Worm (Caenorhabditis elegans) whole organism, L3 larva: Measurements from ENCODE around the gene unc-8.
A peak's percentile ranks its signal among the peaks of the same experiment; 100 is the strongest.

ENCODE experiments used
- R02D3.7 ChIP-seq: fragments of 150-350 bp; optimal IDR thresholded peaks from 2 replicates; lab custom pipeline; 2014; ENCODE audit warnings: missing biosample characterization, missing genetic modification characterization
- ZK546.5 ChIP-seq: sonication (generic microtip); optimal IDR thresholded peaks from 2 replicates; lab custom pipeline; 2017; ENCODE audit warnings: missing biosample characterization, missing genetic modification characterization
- ceh-16 ChIP-seq: sonication (generic microtip); optimal IDR thresholded peaks from 2 replicates; lab custom pipeline; 2017; ENCODE audit warnings: missing biosample characterization, missing genetic modification characterization
- ceh-28 ChIP-seq: fragments of 150-350 bp; optimal IDR thresholded peaks from 2 replicates; lab custom pipeline; 2014; ENCODE audit warnings: missing biosample characterization, missing genetic modification reagents, missing genetic modification characterization
- ceh-82 ChIP-seq: fragments of 150-350 bp; optimal IDR thresholded peaks from 2 replicates; lab custom pipeline; 2014; ENCODE audit warnings: missing biosample characterization, missing genetic modification characterization
- ceh-9 ChIP-seq: sonication (generic microtip); optimal IDR thresholded peaks from 2 replicates; lab custom pipeline; 2018; ENCODE audit warnings: missing biosample characterization, missing genetic modification characterization
- daf-12 ChIP-seq: fragments of 150-350 bp; optimal IDR thresholded peaks from 2 replicates; lab custom pipeline; 2014; ENCODE audit warnings: missing biosample characterization, missing genetic modification reagents, missing genetic modification characterization
- egl-27 ChIP-seq: sonication (generic microtip); optimal IDR thresholded peaks from 4 replicates; lab custom pipeline; 2017; ENCODE audit warnings: missing biosample characterization, missing genetic modification reagents, missing genetic modification characterization
- egl-5 ChIP-seq: fragments of 150-350 bp; optimal IDR thresholded peaks from 2 replicates; lab custom pipeline; 2017; ENCODE audit warnings: missing biosample characterization, missing genetic modification reagents, missing genetic modification characterization, inconsistent platforms
- elt-1 ChIP-seq: fragments of 150-350 bp; optimal IDR thresholded peaks from 2 replicates; lab custom pipeline; 2014; ENCODE audit warnings: missing biosample characterization, missing genetic modification characterization
- elt-2 ChIP-seq: sonication (generic microtip); optimal IDR thresholded peaks from 2 replicates; lab custom pipeline; 2016; ENCODE audit warnings: missing genetic modification reagents, mild to moderate bottlenecking, missing genetic modification characterization, missing compliant biosample characterization
- elt-3 ChIP-seq, 3 experiments: fragments of 150-350 bp in 1 of 3; sonication (generic microtip) in 2 of 3; optimal IDR thresholded peaks; 2 replicates in 2 of 3; 4 replicates in 1 of 3; lab custom pipeline; 2014 to 2017; ENCODE audit warnings: missing biosample characterization in 3 of 3, missing genetic modification characterization in 3 of 3
- eor-1 ChIP-seq, 2 experiments: fragments of 150-350 bp; optimal IDR thresholded peaks; 2 replicates each; lab custom pipeline; 2014 to 2018; ENCODE audit warnings: missing biosample characterization in 2 of 2, missing genetic modification characterization in 2 of 2
- fkh-10 ChIP-seq: sonication (generic microtip); optimal IDR thresholded peaks from 2 replicates; lab custom pipeline; 2017; ENCODE audit warnings: missing biosample characterization, missing genetic modification reagents, missing genetic modification characterization
- fkh-2 ChIP-seq: fragments of 150-350 bp; optimal IDR thresholded peaks from 2 replicates; lab custom pipeline; 2014; ENCODE audit warnings: missing biosample characterization, missing genetic modification reagents, missing genetic modification characterization
- fos-1 ChIP-seq: fragments of 150-350 bp; optimal IDR thresholded peaks from 2 replicates; lab custom pipeline; 2014; ENCODE audit warnings: missing biosample characterization, missing genetic modification characterization
- hmg-11 ChIP-seq: sonication (generic microtip); optimal IDR thresholded peaks from 2 replicates; lab custom pipeline; 2016; ENCODE audit warnings: missing genetic modification characterization, missing compliant biosample characterization
- jun-1 ChIP-seq: fragments of 150-350 bp; optimal IDR thresholded peaks from 2 replicates; lab custom pipeline; 2014; ENCODE audit warnings: missing biosample characterization, missing genetic modification reagents, missing genetic modification characterization
- lin-15B ChIP-seq: fragments of 150-350 bp; optimal IDR thresholded peaks from 2 replicates; lab custom pipeline; 2014; ENCODE audit warnings: missing biosample characterization, missing genetic modification characterization
- lin-39 ChIP-seq: fragments of 150-350 bp; optimal IDR thresholded peaks from 2 replicates; lab custom pipeline; 2018; ENCODE audit warnings: missing biosample characterization, missing genetic modification reagents, missing genetic modification characterization
- lsy-12 ChIP-seq: sonication (generic microtip); optimal IDR thresholded peaks from 2 replicates; lab custom pipeline; 2016; ENCODE audit warnings: mild to moderate bottlenecking, missing genetic modification characterization, missing compliant biosample characterization
- mdl-1 ChIP-seq: fragments of 150-350 bp; optimal IDR thresholded peaks from 2 replicates; lab custom pipeline; 2014; ENCODE audit warnings: missing biosample characterization, missing genetic modification characterization
- mml-1 ChIP-seq: fragments of 150-350 bp; sonication (generic microtip); optimal IDR thresholded peaks from 3 replicates; lab custom pipeline; 2014; ENCODE audit warnings: missing biosample characterization, missing genetic modification characterization
- nfya-1 ChIP-seq: sonication (generic microtip); optimal IDR thresholded peaks from 2 replicates; lab custom pipeline; 2017; ENCODE audit warnings: missing genetic modification characterization, mild to moderate bottlenecking, missing compliant biosample characterization, antibody characterized with exemption, moderate library complexity; ENCODE audit not compliant: insufficient read depth
- nhr-11 ChIP-seq: fragments of 150-350 bp; optimal IDR thresholded peaks from 2 replicates; lab custom pipeline; 2014; ENCODE audit warnings: missing biosample characterization, missing genetic modification characterization
- nhr-12 ChIP-seq: fragments of 150-350 bp; optimal IDR thresholded peaks from 2 replicates; lab custom pipeline; 2014; ENCODE audit warnings: missing biosample characterization, missing genetic modification characterization
- nhr-23 ChIP-seq: fragments of 150-350 bp; optimal IDR thresholded peaks from 2 replicates; lab custom pipeline; 2014; ENCODE audit warnings: missing biosample characterization, missing genetic modification reagents, missing genetic modification characterization
- nhr-237 ChIP-seq: fragments of 150-350 bp; optimal IDR thresholded peaks from 2 replicates; lab custom pipeline; 2014; ENCODE audit warnings: missing biosample characterization, missing genetic modification characterization
- nhr-25 ChIP-seq: sonication (generic microtip); optimal IDR thresholded peaks from 2 replicates; lab custom pipeline; 2017; ENCODE audit warnings: missing biosample characterization, missing genetic modification characterization
- nhr-28 ChIP-seq: fragments of 150-350 bp; optimal IDR thresholded peaks from 2 replicates; lab custom pipeline; 2014; ENCODE audit warnings: missing biosample characterization, missing genetic modification characterization
- nhr-43 ChIP-seq: sonication (generic microtip); optimal IDR thresholded peaks from 2 replicates; lab custom pipeline; 2016; ENCODE audit warnings: mild to moderate bottlenecking, missing genetic modification characterization, missing compliant biosample characterization; ENCODE audit not compliant: poor library complexity, severe bottlenecking
- nhr-67 ChIP-seq: fragments of 150-350 bp; optimal IDR thresholded peaks from 2 replicates; lab custom pipeline; 2014; ENCODE audit warnings: missing biosample characterization, missing genetic modification characterization
- nhr-76 ChIP-seq: fragments of 150-350 bp; sonication (generic microtip); optimal IDR thresholded peaks from 5 replicates; lab custom pipeline; 2014; ENCODE audit warnings: missing biosample characterization, missing genetic modification characterization
- nhr-77 ChIP-seq: fragments of 150-350 bp; optimal IDR thresholded peaks from 2 replicates; lab custom pipeline; 2014; ENCODE audit warnings: missing biosample characterization, missing genetic modification characterization
- pha-4 ChIP-seq: fragments of 150-350 bp; optimal IDR thresholded peaks from 2 replicates; lab custom pipeline; 2014; ENCODE audit warnings: missing biosample characterization, missing genetic modification reagents, missing genetic modification characterization
- sea-2 ChIP-seq: fragments of 150-350 bp; sonication (generic microtip); optimal IDR thresholded peaks from 4 replicates; lab custom pipeline; 2014; ENCODE audit warnings: missing biosample characterization, missing genetic modification reagents, missing genetic modification characterization
- skn-1 ChIP-seq: fragments of 150-350 bp; optimal IDR thresholded peaks from 2 replicates; lab custom pipeline; 2014; ENCODE audit warnings: missing biosample characterization, missing genetic modification characterization
- snpc-4 ChIP-seq: fragments of 150-350 bp; optimal IDR thresholded peaks from 2 replicates; lab custom pipeline; 2014; ENCODE audit warnings: missing biosample characterization, missing genetic modification characterization
- tbx-2 ChIP-seq: sonication (generic microtip); optimal IDR thresholded peaks from 2 replicates; lab custom pipeline; 2016; ENCODE audit warnings: mild to moderate bottlenecking, missing genetic modification characterization, missing compliant biosample characterization
- unc-62 ChIP-seq: fragments of 150-350 bp; sonication (generic microtip); optimal IDR thresholded peaks from 4 replicates; lab custom pipeline; 2014; ENCODE audit warnings: missing biosample characterization, missing genetic modification reagents, missing genetic modification characterization
- zag-1 ChIP-seq: fragments of 150-350 bp; optimal IDR thresholded peaks from 2 replicates; lab custom pipeline; 2014; ENCODE audit warnings: missing biosample characterization, missing genetic modification characterization
- ztf-11 ChIP-seq: fragments of 150-350 bp; optimal IDR thresholded peaks from 2 replicates; lab custom pipeline; 2014; ENCODE audit warnings: missing biosample characterization, missing genetic modification characterization
- ztf-4 ChIP-seq: fragments of 150-350 bp; optimal IDR thresholded peaks from 2 replicates; lab custom pipeline; 2014; ENCODE audit warnings: missing biosample characterization, missing genetic modification characterization

The unc-8 gene

ce11 chrIV:7230935-7231334, 34.0 kb downstream of the unc-8 start, which contains the start of gene D2024.4:
Gene D2024.4 (plus strand): TSS chrIV:7231235.
- TF ChIP-seq sea-2 (GFP tag; lab: Kevin White, UChicago): no peak
- no peak for TF ChIP-seq jun-1 (tag; lab: Kevin White, UChicago)
- no peak for TF ChIP-seq elt-3 (tag; optimal IDR thresholded peaks at IDR 0.05; lab: Kevin White, UChicago)
- no peak for TF ChIP-seq nhr-28
- TF ChIP-seq ceh-28 (tag; lab: Kevin White, UChicago): no peak
- no peak for TF ChIP-seq nhr-43 (tag; lab: Kevin White, UChicago)
- no peak for TF ChIP-seq nhr-23 (tag; lab: Kevin White, UChicago)
- no peak for TF ChIP-seq egl-5 (tag; lab: Kevin White, UChicago)
- no peak for TF ChIP-seq ceh-82 (tag; lab: Kevin White, UChicago)
- TF ChIP-seq elt-2 (tag; lab: Kevin White, UChicago): no peak
- no peak for TF ChIP-seq unc-62 (GFP tag; lab: Kevin White, UChicago)

- TF ChIP-seq daf-12 (tag; lab: Kevin White, UChicago) (no peak), ztf-4 (no peak), fkh-2 (no peak), ceh-9 (tag; lab: Kevin White, UChicago) (no peak), nfya-1 (tag; lab: Kevin White, UChicago) (peak; percentile 19), lsy-12 (tag; lab: Kevin White, UChicago) (no peak), egl-5 (tag; lab: Kevin White, UChicago) (peak; percentile 57), nhr-12 (tag; lab: Kevin White, UChicago) (no peak), nhr-43 (tag; lab: Kevin White, UChicago) (peak; percentile 72), ceh-16 (tag; lab: Kevin White, UChicago) (no peak), fos-1 (no peak), skn-1 (tag; lab: Kevin White, UChicago) (no peak), lin-39 (peak; percentile 7), mml-1 (tag; lab: Kevin White, UChicago) (no peak)
Observed at ce11 chrIV:7233566-7234014, 36.6 kb downstream of the unc-8 start.

ce11 chrIV:7234623-7235022, 37.7 kb downstream of the unc-8 start:
- no peak for TF ChIP-seq nhr-67 (tag; lab: Kevin White, UChicago)
- TF ChIP-seq elt-1 (tag; lab: Kevin White, UChicago): peak; percentile 93

ce11 chrIV:7235382-7235917, 38.5 kb downstream of the unc-8 start:
- TF ChIP-seq nhr-76 (tag; lab: Kevin White, UChicago): no peak
- peak; percentile 92 for TF ChIP-seq elt-2 (tag; lab: Kevin White, UChicago)
- TF ChIP-seq skn-1 (tag; lab: Kevin White, UChicago): no peak
- peak; percentile 76 for TF ChIP-seq jun-1 (tag; lab: Kevin White, UChicago)
- peak; percentile 55 for TF ChIP-seq egl-5 (tag; lab: Kevin White, UChicago)
- no peak for TF ChIP-seq mdl-1
- TF ChIP-seq R02D3.7 (tag; lab: Kevin White, UChicago): no peak
- TF ChIP-seq elt-1 (tag; lab: Kevin White, UChicago): no peak
- peak; percentile 79 for TF ChIP-seq nfya-1 (tag; lab: Kevin White, UChicago)
- no peak for TF ChIP-seq fos-1
- TF ChIP-seq ztf-11 (tag; lab: Kevin White, UChicago): no peak
- no peak for TF ChIP-seq ceh-9 (tag; lab: Kevin White, UChicago)
- no peak for TF ChIP-seq fkh-2
- TF ChIP-seq hmg-11 (tag; lab: Kevin White, UChicago): peak; percentile 79
- TF ChIP-seq tbx-2 (tag; lab: Kevin White, UChicago): peak; percentile 44
- TF ChIP-seq unc-62 (GFP tag; lab: Kevin White, UChicago): no peak
- no peak for TF ChIP-seq nhr-25
- no peak for TF ChIP-seq nhr-237 (tag; lab: Kevin White, UChicago)
- peak; percentile 58 for TF ChIP-seq lin-39
- TF ChIP-seq ceh-82 (tag; lab: Kevin White, UChicago): no peak
- TF ChIP-seq zag-1 (tag; lab: Kevin White, UChicago): no peak
- peak; percentile 34 for TF ChIP-seq nhr-11 (tag; lab: Kevin White, UChicago)
- no peak for TF ChIP-seq mml-1 (tag; lab: Kevin White, UChicago)
- no peak for TF ChIP-seq daf-12 (tag; lab: Kevin White, UChicago)
- TF ChIP-seq sea-2 (GFP tag; lab: Kevin White, UChicago): no peak
- no peak for TF ChIP-seq ceh-28 (tag; lab: Kevin White, UChicago)
- TF ChIP-seq pha-4 (tag; lab: Kevin White, UChicago): peak; percentile 64
- TF ChIP-seq elt-3 (tag; optimal IDR thresholded peaks at IDR 0.05; lab: Kevin White, UChicago): no peak
- no peak for TF ChIP-seq egl-27
- TF ChIP-seq nhr-43 (tag; lab: Kevin White, UChicago): no peak
- no peak for TF ChIP-seq nhr-28
- no peak for TF ChIP-seq eor-1 (tag; optimal IDR thresholded peaks at IDR 0.05; lab: Kevin White, UChicago)
- no peak for TF ChIP-seq ztf-4
- TF ChIP-seq nhr-77: no peak
- peak; percentile 6 for TF ChIP-seq nhr-23 (tag; lab: Kevin White, UChicago)
- peak; percentile 39 for TF ChIP-seq lin-15B
- TF ChIP-seq fkh-10 (GFP tag; lab: Kevin White, UChicago): no peak
- no peak for TF ChIP-seq nhr-67 (tag; lab: Kevin White, UChicago)
- TF ChIP-seq snpc-4 (tag; lab: Kevin White, UChicago): peak; percentile 45
- TF ChIP-seq ZK546.5: no peak
